Fruit fly (Drosophila melanogaster) whole organism, embryonic: ENCODE measurements around the gene CG13930.

Experiments
- ATbp ChIP-seq: fragments of 200-800 bp; sonication (Bioruptor generic); optimal IDR thresholded peaks from 2 replicates; lab custom pipeline; 2017; ENCODE audit warnings: missing biosample characterization, mild to moderate bottlenecking, missing genetic modification characterization, missing genetic modification reagents
- Atf-2 ChIP-seq: fragments of 200-800 bp; sonication (Bioruptor generic); optimal IDR thresholded peaks from 2 replicates; lab custom pipeline; 2016; ENCODE audit warnings: missing biosample characterization, missing genetic modification characterization
- CG10979 ChIP-seq: fragments of 200-800 bp; sonication (Bioruptor generic); optimal IDR thresholded peaks from 2 replicates; lab custom pipeline; 2018; ENCODE audit warnings: missing biosample characterization, mild to moderate bottlenecking, missing genetic modification characterization, moderate library complexity
- CG11093 ChIP-seq: fragments of 200-800 bp; sonication (Bioruptor generic); IDR thresholded peaks from 3 replicates; pipeline ENCODE4 v1.3.6; 2022; ENCODE audit warnings: missing biosample characterization, missing genetic modification characterization
- CG11247 ChIP-seq: fragments of 200-800 bp; sonication (Bioruptor generic); IDR thresholded peaks from 2 replicates; pipeline ENCODE4 v1.3.6; 2022; ENCODE audit warnings: missing biosample characterization, missing genetic modification characterization
- CG12071 ChIP-seq: fragments of 200-800 bp; sonication (Bioruptor generic); optimal IDR thresholded peaks from 3 replicates; lab custom pipeline; 2018; ENCODE audit warnings: missing biosample characterization, mild to moderate bottlenecking, missing genetic modification characterization
- CG14710 ChIP-seq: fragments of 200-800 bp; sonication (Bioruptor generic); optimal IDR thresholded peaks from 3 replicates; lab custom pipeline; 2019; ENCODE audit warnings: missing biosample characterization, mild to moderate bottlenecking, missing genetic modification characterization, moderate library complexity
- CG14860 ChIP-seq: fragments of 200-800 bp; sonication (Bioruptor generic); IDR thresholded peaks from 3 replicates; pipeline ENCODE4 v1.3.6; 2022; ENCODE audit warnings: missing biosample characterization, missing genetic modification characterization; ENCODE audit not compliant: partially characterized antibody
- CG17385 ChIP-seq: fragments of 200-800 bp; sonication (Bioruptor generic); optimal IDR thresholded peaks from 3 replicates; lab custom pipeline; 2018; ENCODE audit warnings: missing biosample characterization, mild to moderate bottlenecking, missing genetic modification characterization
- CG18764 ChIP-seq: fragments of 200-800 bp; sonication (Bioruptor generic); optimal IDR thresholded peaks from 3 replicates; lab custom pipeline; 2016; ENCODE audit warnings: missing biosample characterization, missing genetic modification characterization
- CG2129 ChIP-seq: fragments of 200-800 bp; sonication (Bioruptor generic); IDR thresholded peaks from 2 replicates; pipeline ENCODE4 v1.3.6; 2022; ENCODE audit warnings: missing biosample characterization, missing genetic modification characterization; ENCODE audit not compliant: partially characterized antibody
- CG31388 ChIP-seq: fragments of 200-800 bp; sonication (Bioruptor generic); optimal IDR thresholded peaks from 2 replicates; lab custom pipeline; 2016; ENCODE audit warnings: missing biosample characterization, missing genetic modification characterization
- CG3407 ChIP-seq: fragments of 200-800 bp; sonication (Bioruptor generic); optimal IDR thresholded peaks from 2 replicates; lab custom pipeline; 2018; ENCODE audit warnings: missing biosample characterization, mild to moderate bottlenecking, missing genetic modification characterization
- CG4404 ChIP-seq: fragments of 200-800 bp; sonication (Bioruptor generic); IDR thresholded peaks from 2 replicates; pipeline ENCODE4 v1.3.6; 2022; ENCODE audit warnings: missing biosample characterization, missing genetic modification characterization
- CG7372 ChIP-seq: fragments of 200-800 bp; sonication (Bioruptor generic); IDR thresholded peaks from 2 replicates; pipeline ENCODE4 v1.3.6; 2022; ENCODE audit warnings: missing biosample characterization, missing genetic modification characterization
- CG7963 ChIP-seq: fragments of 200-800 bp; sonication (Bioruptor generic); IDR thresholded peaks from 3 replicates; pipeline ENCODE4 v1.3.6; 2022; ENCODE audit warnings: missing biosample characterization, missing genetic modification characterization; ENCODE audit not compliant: partially characterized antibody
- CG8290 ChIP-seq, 3 experiments: fragments of 200-800 bp; sonication (Bioruptor generic); optimal IDR thresholded peaks; 2 replicates each; lab custom pipeline; 2016 to 2019; ENCODE audit warnings: missing biosample characterization in 3 of 3, missing genetic modification characterization in 3 of 3, mild to moderate bottlenecking in 2 of 3, moderate library complexity in 1 of 3
- CG8359 ChIP-seq: fragments of 200-800 bp; sonication (Bioruptor generic); optimal IDR thresholded peaks from 2 replicates; lab custom pipeline; 2017; ENCODE audit warnings: missing biosample characterization, mild to moderate bottlenecking, missing genetic modification characterization, borderline replicate concordance
- CG8944 ChIP-seq: fragments of 200-800 bp; sonication (Bioruptor generic); optimal IDR thresholded peaks from 3 replicates; lab custom pipeline; 2016; ENCODE audit warnings: missing biosample characterization, missing genetic modification characterization
- CTCF ChIP-seq: fragments of 200-800 bp; sonication (Bioruptor generic); optimal IDR thresholded peaks from 2 replicates; lab custom pipeline; 2017; ENCODE audit warnings: missing biosample characterization, mild to moderate bottlenecking, missing genetic modification characterization, moderate library complexity
- CoRest ChIP-seq: fragments of 200-800 bp; sonication (Bioruptor generic); optimal IDR thresholded peaks from 3 replicates; lab custom pipeline; 2018; ENCODE audit warnings: missing biosample characterization, mild to moderate bottlenecking, missing genetic modification characterization, moderate library complexity
- Doc2 ChIP-seq: fragments of 200-800 bp; sonication (Bioruptor generic); IDR thresholded peaks from 2 replicates; pipeline ENCODE4 v1.3.6; 2022; ENCODE audit warnings: missing biosample characterization, missing genetic modification characterization
- Doc3 ChIP-seq: fragments of 200-800 bp; sonication (Bioruptor generic); IDR thresholded peaks from 3 replicates; pipeline ENCODE4 v1.3.6; 2022; ENCODE audit warnings: missing biosample characterization, missing genetic modification characterization; ENCODE audit not compliant: partially characterized antibody
- Dref ChIP-seq: fragments of 200-800 bp; sonication (Bioruptor generic); IDR thresholded peaks from 2 replicates; pipeline ENCODE4 v1.3.6; 2022; ENCODE audit warnings: missing biosample characterization, missing genetic modification characterization
- E2f1 ChIP-seq: fragments of 200-800 bp; sonication (Bioruptor generic); IDR thresholded peaks from 2 replicates; pipeline ENCODE4 v1.3.6; 2022; ENCODE audit warnings: missing biosample characterization, missing genetic modification characterization
- Lim3 ChIP-seq: fragments of 200-800 bp; sonication (Bioruptor generic); IDR thresholded peaks from 2 replicates; pipeline ENCODE4 v1.3.6; 2022; ENCODE audit warnings: missing biosample characterization, missing genetic modification characterization
- Med ChIP-seq: fragments of 200-800 bp; sonication (Bioruptor generic); peaks from one replicate; lab custom pipeline; 2016; ENCODE audit warnings: missing biosample characterization, missing genetic modification characterization, mild to moderate bottlenecking, inconsistent platforms, moderate library complexity
- Opbp ChIP-seq: fragments of 200-800 bp; sonication (Bioruptor generic); IDR thresholded peaks from 3 replicates; pipeline ENCODE4 v1.3.6; 2022; ENCODE audit warnings: missing biosample characterization, missing genetic modification characterization; ENCODE audit not compliant: partially characterized antibody
- TFAM ChIP-seq: fragments of 200-800 bp; sonication (Bioruptor generic); optimal IDR thresholded peaks from 2 replicates; lab custom pipeline; 2017; ENCODE audit warnings: missing biosample characterization, missing genetic modification characterization, inconsistent platforms
- Taf1 ChIP-seq: fragments of 200-800 bp; sonication (Bioruptor generic); IDR thresholded peaks from 2 replicates; pipeline ENCODE4 v1.3.6; 2022; ENCODE audit warnings: missing biosample characterization, missing genetic modification characterization
- Trl ChIP-seq, 3 experiments: fragments of >200 bp in 2 of 3; fragments of 200-800 bp in 1 of 3; sonication (Bioruptor generic) in 1 of 3; optimal IDR thresholded peaks; 2 replicates in 1 of 3; 3 replicates in 2 of 3; lab custom pipeline; 2016 to 2017; ENCODE audit warnings: missing biosample characterization in 1 of 3, missing genetic modification characterization in 1 of 3
- ash1 ChIP-seq: fragments of 200-800 bp; sonication (Bioruptor generic); optimal IDR thresholded peaks from 2 replicates; lab custom pipeline; 2018; ENCODE audit warnings: missing biosample characterization, mild to moderate bottlenecking, missing genetic modification characterization
- crc ChIP-seq: fragments of 200-800 bp; sonication (Bioruptor generic); optimal IDR thresholded peaks from 2 replicates; lab custom pipeline; 2016; ENCODE audit warnings: missing biosample characterization, missing genetic modification characterization
- crol ChIP-seq: fragments of 200-800 bp; sonication (Bioruptor generic); IDR thresholded peaks from 2 replicates; pipeline ENCODE4 v1.3.6; 2022; ENCODE audit warnings: missing biosample characterization, missing genetic modification characterization
- crp ChIP-seq, 2 experiments: fragments of 200-800 bp; sonication (Bioruptor generic); optimal IDR thresholded peaks; 2 replicates in 1 of 2; 3 replicates in 1 of 2; lab custom pipeline; 2017; ENCODE audit warnings: missing biosample characterization in 2 of 2, missing genetic modification characterization in 2 of 2, mild to moderate bottlenecking in 1 of 2, moderate library complexity in 1 of 2
- dati ChIP-seq: fragments of 200-800 bp; sonication (Bioruptor generic); IDR thresholded peaks from 2 replicates; pipeline ENCODE4 v1.3.6; 2022; ENCODE audit warnings: missing biosample characterization, missing genetic modification characterization
- disco-r ChIP-seq: fragments of 200-800 bp; sonication (Bioruptor generic); optimal IDR thresholded peaks from 2 replicates; lab custom pipeline; 2016; ENCODE audit warnings: missing biosample characterization, missing genetic modification characterization
- eve ChIP-seq, 2 experiments: fragments of >200 bp; optimal IDR thresholded peaks; 2 replicates each; lab custom pipeline; 2017; ENCODE audit warnings: missing biosample characterization in 2 of 2, missing genetic modification characterization in 2 of 2
- gcm ChIP-seq: fragments of 200-800 bp; sonication (Bioruptor generic); optimal IDR thresholded peaks from 2 replicates; lab custom pipeline; 2019; ENCODE audit warnings: missing biosample characterization, mild to moderate bottlenecking, missing genetic modification characterization, moderate library complexity
- gsb ChIP-seq: fragments of 200-800 bp; sonication (Bioruptor generic); IDR thresholded peaks from 2 replicates; pipeline ENCODE4 v1.3.6; 2022; ENCODE audit warnings: missing biosample characterization, missing genetic modification characterization
- pan ChIP-seq, 4 experiments: fragments of >200 bp in 3 of 4; fragments of 200-800 bp in 1 of 4; sonication (Bioruptor generic) in 1 of 4; optimal IDR thresholded peaks in 3 of 4; IDR thresholded peaks in 1 of 4; 2 replicates each; pipeline versions ENCODE4 v1.3.6 to Lab custom; 2017 to 2022; ENCODE audit warnings: missing biosample characterization in 2 of 4, missing genetic modification characterization in 2 of 4, mixed read lengths in 1 of 4
- pita ChIP-seq: fragments of 200-800 bp; sonication (Bioruptor generic); optimal IDR thresholded peaks from 2 replicates; lab custom pipeline; 2017; ENCODE audit warnings: missing biosample characterization, mild to moderate bottlenecking, missing genetic modification characterization
- ranshi ChIP-seq: fragments of 200-800 bp; sonication (Bioruptor generic); IDR thresholded peaks from 2 replicates; pipeline ENCODE4 v1.3.6; 2022; ENCODE audit warnings: missing biosample characterization, missing genetic modification characterization
- repo ChIP-seq: fragments of 200-800 bp; sonication (Bioruptor generic); optimal IDR thresholded peaks from 2 replicates; lab custom pipeline; 2016; ENCODE audit warnings: missing biosample characterization, missing genetic modification characterization
- run ChIP-seq: fragments of 200-800 bp; sonication (Bioruptor generic); optimal IDR thresholded peaks from 3 replicates; lab custom pipeline; 2018; ENCODE audit warnings: missing biosample characterization, mild to moderate bottlenecking, missing genetic modification characterization
- slp2 ChIP-seq: fragments of 200-800 bp; sonication (Bioruptor generic); optimal IDR thresholded peaks from 2 replicates; lab custom pipeline; 2016; ENCODE audit warnings: missing biosample characterization, missing genetic modification characterization
- sqz ChIP-seq: fragments of 200-800 bp; sonication (Bioruptor generic); optimal IDR thresholded peaks from 3 replicates; lab custom pipeline; 2018; ENCODE audit warnings: missing biosample characterization, mild to moderate bottlenecking, missing genetic modification characterization
- ssp ChIP-seq: fragments of 200-800 bp; sonication (Bioruptor generic); IDR thresholded peaks from 2 replicates; pipeline ENCODE4 v1.3.6; 2022; ENCODE audit warnings: missing biosample characterization, missing genetic modification characterization
- zf30C ChIP-seq: fragments of 200-800 bp; sonication (Bioruptor generic); optimal IDR thresholded peaks from 3 replicates; lab custom pipeline; 2018; ENCODE audit warnings: missing biosample characterization, mild to moderate bottlenecking, missing genetic modification characterization

Gene CG13930

DNA sequence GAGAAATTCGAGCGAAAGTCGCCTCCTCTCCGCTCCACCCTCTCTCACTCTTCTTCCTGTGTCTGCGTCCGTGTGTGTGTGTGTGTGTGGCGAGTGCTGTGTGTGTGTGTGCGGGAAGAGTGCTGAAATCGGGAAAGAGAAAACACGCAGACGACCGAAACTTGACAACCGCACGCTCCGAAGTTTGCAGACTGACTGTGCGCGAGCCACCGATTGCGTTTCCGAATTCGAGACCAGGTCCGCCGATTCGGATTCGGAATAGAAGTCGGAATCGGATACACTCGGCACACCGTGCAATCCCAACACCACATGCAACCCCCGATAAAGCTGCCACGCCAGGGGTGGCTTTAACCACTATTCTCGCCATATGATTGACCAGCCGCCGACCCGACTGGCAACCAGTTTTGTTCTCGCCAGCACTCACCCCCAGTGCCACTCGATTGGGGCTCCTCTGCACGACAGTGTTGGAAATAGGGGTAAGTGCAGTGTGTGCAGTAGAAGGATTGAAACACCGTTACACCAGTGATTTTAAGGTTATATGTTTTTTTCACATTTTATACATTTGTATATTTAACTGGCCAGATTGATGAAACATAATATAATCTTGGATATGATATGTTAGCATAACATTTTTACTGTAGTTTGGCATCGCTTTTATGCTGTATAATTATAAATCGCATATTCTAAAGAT is 44.2 kb downstream of the CG13930 start, which contains the start of gene CG13928 (continued):
- TF ChIP-seq Opbp (GFP tag; lab: Robert Waterston, UW) (no peak), CG11247 (GFP tag; lab: Robert Waterston, UW) (no peak), slp2 (no peak), CoRest (no peak), CG12071 (GFP tag; lab: Kevin White, UChicago) (no peak), CG14860 (GFP tag; lab: Robert Waterston, UW) (no peak), crc (GFP tag; lab: Kevin White, UChicago) (no peak), crol (GFP tag; lab: Robert Waterston, UW) (peak; percentile 84), Doc3 (GFP tag; lab: Robert Waterston, UW) (no peak), Med (peak; percentile 53), disco-r (no peak), ATbp (GFP tag; lab: Kevin White, UChicago) (no peak), CTCF (GFP tag; lab: Kevin White, UChicago) (no peak), CG2129 (GFP tag; lab: Robert Waterston, UW) (no peak), CG31388 (GFP tag; lab: Kevin White, UChicago) (no peak), CG11093 (no peak), gcm (GFP tag; lab: Kevin White, UChicago) (no peak), crp (GFP tag; optimal IDR thresholded peaks at IDR 0.05; lab: Kevin White, UChicago) (peak in 1 of 2 experiments; percentile 37), pan (optimal IDR thresholded peaks at IDR 0.05; lab: Kevin White, UChicago) (no peak), pan (GFP tag; optimal IDR thresholded peaks at IDR 0.05 in 1 of 2, IDR thresholded peaks at IDR 0.05 in 1 of 2) (no peak), eve (GFP tag; optimal IDR thresholded peaks at IDR 0.05; lab: Kevin White, UChicago) (no peak), CG8359 (GFP tag; lab: Kevin White, UChicago) (no peak), sqz (GFP tag; lab: Kevin White, UChicago) (no peak), Atf-2 (GFP tag; lab: Kevin White, UChicago) (no peak), CG3407 (GFP tag; lab: Kevin White, UChicago) (no peak), run (tag; lab: Kevin White, UChicago) (no peak), pita (GFP tag; lab: Kevin White, UChicago) (no peak), TFAM (GFP tag; lab: Kevin White, UChicago) (no peak), Taf1 (GFP tag; lab: Robert Waterston, UW) (no peak), CG8944 (GFP tag; lab: Kevin White, UChicago) (no peak), ssp (no peak), CG7963 (no peak), dati (no peak), Trl (optimal IDR thresholded peaks at IDR 0.05; lab: Kevin White, UChicago) (peak; percentile 24 to 53), Trl (GFP tag; optimal IDR thresholded peaks at IDR 0.05; lab: Kevin White, UChicago) (no peak), CG17385 (no peak), CG14710 (no peak), Lim3 (GFP tag; lab: Robert Waterston, UW) (no peak), ranshi (GFP tag; lab: Robert Waterston, UW) (no peak), CG10979 (tag; lab: Kevin White, UChicago) (no peak), Doc2 (GFP tag; lab: Robert Waterston, UW) (no peak), repo (GFP tag; lab: Kevin White, UChicago) (no peak), CG4404 (GFP tag; lab: Robert Waterston, UW) (no peak), ash1 (GFP tag; lab: Kevin White, UChicago) (no peak), CG18764 (GFP tag; lab: Kevin White, UChicago) (peak; percentile 97), zf30C (GFP tag; lab: Kevin White, UChicago) (no peak), E2f1 (GFP tag; lab: Robert Waterston, UW) (no peak), gsb (GFP tag; lab: Robert Waterston, UW) (no peak), Dref (no peak), CG8290 (GFP tag; optimal IDR thresholded peaks at IDR 0.05; lab: Kevin White, UChicago) (no peak), CG8290 (tag; optimal IDR thresholded peaks at IDR 0.05; lab: Kevin White, UChicago) (no peak), CG7372 (GFP tag; lab: Robert Waterston, UW) (no peak)
